Fruit fly (Drosophila melanogaster) whole organism, embryonic: ENCODE data around the gene CG17028.

Source experiments
- CG10462 ChIP-seq: fragments of 200-800 bp; sonication (Bioruptor generic); optimal IDR thresholded peaks from 2 replicates; lab custom pipeline; 2016; ENCODE audit warnings: missing biosample characterization, missing genetic modification characterization
- CG12219 ChIP-seq: fragments of 200-800 bp; sonication (Bioruptor generic); optimal IDR thresholded peaks from 3 replicates; lab custom pipeline; 2018; ENCODE audit warnings: missing biosample characterization, mild to moderate bottlenecking, missing genetic modification characterization
- CG15479 ChIP-seq: fragments of 200-800 bp; sonication (Bioruptor generic); optimal IDR thresholded peaks from 3 replicates; lab custom pipeline; 2019; ENCODE audit warnings: missing biosample characterization, mild to moderate bottlenecking, missing genetic modification characterization, moderate library complexity
- CG15696 ChIP-seq: fragments of 200-800 bp; sonication (Bioruptor generic); optimal IDR thresholded peaks from 2 replicates; lab custom pipeline; 2019; ENCODE audit warnings: missing biosample characterization, mild to moderate bottlenecking, missing genetic modification characterization, moderate library complexity
- CG16863 ChIP-seq: fragments of 200-800 bp; sonication (Bioruptor generic); optimal IDR thresholded peaks from 3 replicates; lab custom pipeline; 2016; ENCODE audit warnings: missing biosample characterization, missing genetic modification characterization
- CG17186 ChIP-seq: fragments of 200-800 bp; sonication (Bioruptor generic); optimal IDR thresholded peaks from 3 replicates; lab custom pipeline; 2017; ENCODE audit warnings: missing biosample characterization, missing genetic modification reagents, missing genetic modification characterization
- CG32772 ChIP-seq: fragments of 200-800 bp; sonication (Bioruptor generic); IDR thresholded peaks from 2 replicates; pipeline ENCODE4 v1.3.6; 2022; ENCODE audit warnings: missing biosample characterization, missing genetic modification characterization
- CG4282 ChIP-seq: fragments of 200-800 bp; sonication (Bioruptor generic); optimal IDR thresholded peaks from 2 replicates; lab custom pipeline; 2016; ENCODE audit warnings: missing biosample characterization, missing genetic modification characterization
- CG5953 ChIP-seq: fragments of 200-800 bp; sonication (Bioruptor generic); IDR thresholded peaks from 2 replicates; pipeline ENCODE4 v1.3.6; 2022; ENCODE audit warnings: missing biosample characterization, missing genetic modification characterization
- CG6175 ChIP-seq: fragments of 200-800 bp; sonication (Bioruptor generic); IDR thresholded peaks from 3 replicates; pipeline ENCODE4 v1.3.6; 2022; ENCODE audit warnings: missing biosample characterization, missing genetic modification characterization
- CG6689 ChIP-seq: fragments of 200-800 bp; sonication (Bioruptor generic); IDR thresholded peaks from 2 replicates; pipeline ENCODE4 v1.3.6; 2022; ENCODE audit warnings: missing biosample characterization, missing genetic modification characterization
- CG8281 ChIP-seq: fragments of 200-800 bp; sonication (Bioruptor generic); optimal IDR thresholded peaks from 2 replicates; lab custom pipeline; 2018; ENCODE audit warnings: missing biosample characterization, mild to moderate bottlenecking, missing genetic modification characterization, moderate library complexity
- CG9727 ChIP-seq: fragments of 200-800 bp; sonication (Bioruptor generic); optimal IDR thresholded peaks from 3 replicates; lab custom pipeline; 2017; ENCODE audit warnings: missing biosample characterization, mild to moderate bottlenecking, missing genetic modification characterization
- CG9797 ChIP-seq: fragments of 200-800 bp; sonication (Bioruptor generic); optimal IDR thresholded peaks from 3 replicates; lab custom pipeline; 2018; ENCODE audit warnings: missing biosample characterization, mild to moderate bottlenecking, missing genetic modification characterization
- CG9876 ChIP-seq: fragments of 200-800 bp; sonication (Bioruptor generic); optimal IDR thresholded peaks from 2 replicates; lab custom pipeline; 2016; ENCODE audit warnings: missing biosample characterization, missing genetic modification characterization
- CG9932 ChIP-seq: fragments of 200-800 bp; sonication (Bioruptor generic); IDR thresholded peaks from 2 replicates; pipeline ENCODE4 v1.3.6; 2022; ENCODE audit warnings: missing biosample characterization, missing genetic modification characterization
- CTCF ChIP-seq: fragments of 200-800 bp; sonication (Bioruptor generic); optimal IDR thresholded peaks from 2 replicates; lab custom pipeline; 2017; ENCODE audit warnings: missing biosample characterization, mild to moderate bottlenecking, missing genetic modification characterization, moderate library complexity
- Deaf1 ChIP-seq: fragments of 200-800 bp; optimal IDR thresholded peaks from 3 replicates; lab custom pipeline; 2019; ENCODE audit warnings: missing biosample characterization, mild to moderate bottlenecking, missing genetic modification characterization, moderate library complexity
- Dfd ChIP-seq, 2 experiments: fragments of >200 bp; optimal IDR thresholded peaks; 2 replicates each; lab custom pipeline; 2017; ENCODE audit warnings: missing biosample characterization in 2 of 2, missing genetic modification characterization in 2 of 2
- E2f1 ChIP-seq: fragments of 200-800 bp; sonication (Bioruptor generic); IDR thresholded peaks from 2 replicates; pipeline ENCODE4 v1.3.6; 2022; ENCODE audit warnings: missing biosample characterization, missing genetic modification characterization
- Ets97D ChIP-seq: fragments of 200-800 bp; sonication (Bioruptor generic); optimal IDR thresholded peaks from 3 replicates; lab custom pipeline; 2016; ENCODE audit warnings: missing biosample characterization, missing genetic modification characterization
- Fer2 ChIP-seq: fragments of 200-800 bp; sonication (Bioruptor generic); optimal IDR thresholded peaks from 2 replicates; lab custom pipeline; 2018; ENCODE audit warnings: missing biosample characterization, mild to moderate bottlenecking, missing genetic modification characterization, moderate library complexity
- HLHmδ ChIP-seq: fragments of 200-800 bp; sonication (Bioruptor generic); optimal IDR thresholded peaks from 2 replicates; lab custom pipeline; 2018; ENCODE audit warnings: missing biosample characterization, mild to moderate bottlenecking, missing genetic modification characterization, moderate library complexity
- Hr51 ChIP-seq, 2 experiments: fragments of 200-800 bp; sonication (Bioruptor generic); optimal IDR thresholded peaks; 2 replicates in 1 of 2; 3 replicates in 1 of 2; lab custom pipeline; 2016 to 2018; ENCODE audit warnings: missing biosample characterization in 2 of 2, missing genetic modification characterization in 2 of 2, mild to moderate bottlenecking in 1 of 2, moderate library complexity in 1 of 2
- MESR4 ChIP-seq: fragments of 200-800 bp; sonication (Bioruptor generic); optimal IDR thresholded peaks from 2 replicates; lab custom pipeline; 2018; ENCODE audit warnings: missing biosample characterization, mild to moderate bottlenecking, missing genetic modification characterization, moderate library complexity
- Meics ChIP-seq: fragments of 200-800 bp; sonication (Bioruptor generic); optimal IDR thresholded peaks from 2 replicates; lab custom pipeline; 2017; ENCODE audit warnings: missing biosample characterization, mild to moderate bottlenecking, missing genetic modification characterization
- NC2α ChIP-seq: fragments of 200-800 bp; sonication (Bioruptor generic); optimal IDR thresholded peaks from 2 replicates; lab custom pipeline; 2016; ENCODE audit warnings: missing biosample characterization, missing genetic modification characterization
- NfI ChIP-seq: fragments of 200-800 bp; sonication (Bioruptor generic); optimal IDR thresholded peaks from 3 replicates; lab custom pipeline; 2018; ENCODE audit warnings: missing biosample characterization, mild to moderate bottlenecking, missing genetic modification characterization, moderate library complexity
- Ravus ChIP-seq: fragments of 200-800 bp; sonication (Bioruptor generic); IDR thresholded peaks from 2 replicates; pipeline ENCODE4 v1.3.6; 2022; ENCODE audit warnings: missing biosample characterization, missing genetic modification characterization
- br ChIP-seq: fragments of >200 bp; optimal IDR thresholded peaks from 2 replicates; lab custom pipeline; 2017
- btn ChIP-seq: fragments of 200-800 bp; sonication (Bioruptor generic); optimal IDR thresholded peaks from 2 replicates; lab custom pipeline; 2016; ENCODE audit warnings: missing biosample characterization, missing genetic modification characterization
- cad ChIP-seq: fragments of >200 bp; optimal IDR thresholded peaks from 2 replicates; lab custom pipeline; 2017; ENCODE audit warnings: missing biosample characterization, missing genetic modification characterization
- chinmo ChIP-seq: fragments of 200-800 bp; sonication (Bioruptor generic); IDR thresholded peaks from 4 replicates; pipeline ENCODE4 v1.3.6; 2022; ENCODE audit warnings: missing biosample characterization, missing genetic modification characterization; ENCODE audit not compliant: partially characterized antibody
- dati ChIP-seq: fragments of 200-800 bp; sonication (Bioruptor generic); IDR thresholded peaks from 2 replicates; pipeline ENCODE4 v1.3.6; 2022; ENCODE audit warnings: missing biosample characterization, missing genetic modification characterization
- emc ChIP-seq: fragments of 200-800 bp; sonication (Bioruptor generic); optimal IDR thresholded peaks from 2 replicates; lab custom pipeline; 2016; ENCODE audit warnings: missing biosample characterization, missing genetic modification characterization
- eyg ChIP-seq: fragments of 200-800 bp; sonication (Bioruptor generic); optimal IDR thresholded peaks from 3 replicates; lab custom pipeline; 2016; ENCODE audit warnings: missing biosample characterization, missing genetic modification characterization
- fru ChIP-seq: fragments of >200 bp; optimal IDR thresholded peaks from 2 replicates; lab custom pipeline; 2017
- ftz-f1 ChIP-seq: fragments of 200-800 bp; sonication (Bioruptor generic); optimal IDR thresholded peaks from 2 replicates; lab custom pipeline; 2016; ENCODE audit warnings: missing biosample characterization, missing genetic modification characterization
- gt ChIP-seq: fragments of 200-800 bp; sonication (Bioruptor generic); IDR thresholded peaks from 2 replicates; pipeline ENCODE4 v1.3.6; 2022; ENCODE audit warnings: missing biosample characterization, missing genetic modification characterization
- hkb ChIP-seq, 2 experiments: fragments of 200-800 bp in 1 of 2; fragments of >200 bp in 1 of 2; sonication (Bioruptor generic) in 1 of 2; IDR thresholded peaks in 1 of 2; optimal IDR thresholded peaks in 1 of 2; 2 replicates each; pipeline versions ENCODE4 v1.3.6 to Lab custom; 2017 to 2022; ENCODE audit warnings: missing biosample characterization in 1 of 2, missing genetic modification characterization in 1 of 2
- jumu ChIP-seq: fragments of 200-800 bp; sonication (Bioruptor generic); optimal IDR thresholded peaks from 3 replicates; lab custom pipeline; 2016; ENCODE audit warnings: missing biosample characterization, missing genetic modification characterization
- luna ChIP-seq: fragments of 200-800 bp; sonication (Bioruptor generic); optimal IDR thresholded peaks from 2 replicates; lab custom pipeline; 2016; ENCODE audit warnings: missing biosample characterization, missing genetic modification characterization
- row ChIP-seq: fragments of 200-800 bp; sonication (Bioruptor generic); IDR thresholded peaks from 3 replicates; pipeline ENCODE4 v1.3.6; 2022; ENCODE audit warnings: missing biosample characterization, missing genetic modification characterization
- sens ChIP-seq: fragments of 200-800 bp; sonication (Bioruptor generic); peaks from one replicate; lab custom pipeline; 2016; ENCODE audit warnings: missing biosample characterization, missing genetic modification characterization
- sens-2 ChIP-seq: fragments of 200-800 bp; sonication (Bioruptor generic); IDR thresholded peaks from 2 replicates; pipeline ENCODE4 v1.3.6; 2022; ENCODE audit warnings: missing biosample characterization, missing genetic modification characterization
- shn ChIP-seq: fragments of 200-800 bp; sonication (Bioruptor generic); optimal IDR thresholded peaks from 3 replicates; lab custom pipeline; 2016; ENCODE audit warnings: missing biosample characterization, missing genetic modification characterization
- sim ChIP-seq: fragments of 200-800 bp; sonication (Bioruptor generic); IDR thresholded peaks from 2 replicates; pipeline ENCODE4 v1.3.6; 2022; ENCODE audit warnings: missing biosample characterization, missing genetic modification characterization
- sqz ChIP-seq: fragments of 200-800 bp; sonication (Bioruptor generic); optimal IDR thresholded peaks from 3 replicates; lab custom pipeline; 2018; ENCODE audit warnings: missing biosample characterization, mild to moderate bottlenecking, missing genetic modification characterization
- sug ChIP-seq: fragments of 200-800 bp; optimal IDR thresholded peaks from 2 replicates; lab custom pipeline; 2019; ENCODE audit warnings: missing biosample characterization, mild to moderate bottlenecking, missing genetic modification characterization, moderate library complexity
- unpg ChIP-seq: fragments of 200-800 bp; sonication (Bioruptor generic); optimal IDR thresholded peaks from 3 replicates; lab custom pipeline; 2018; ENCODE audit warnings: missing biosample characterization, mild to moderate bottlenecking, missing genetic modification characterization, moderate library complexity
- vnd ChIP-seq: fragments of 200-800 bp; sonication (Bioruptor generic); IDR thresholded peaks from 3 replicates; pipeline ENCODE4 v1.3.6; 2022; ENCODE audit warnings: missing biosample characterization, missing genetic modification characterization; ENCODE audit not compliant: partially characterized antibody
- wdn ChIP-seq: fragments of 200-800 bp; sonication (Bioruptor generic); IDR thresholded peaks from 2 replicates; pipeline ENCODE4 v1.3.6; 2022; ENCODE audit warnings: missing biosample characterization, missing genetic modification characterization

Gene CG17028

DNA sequence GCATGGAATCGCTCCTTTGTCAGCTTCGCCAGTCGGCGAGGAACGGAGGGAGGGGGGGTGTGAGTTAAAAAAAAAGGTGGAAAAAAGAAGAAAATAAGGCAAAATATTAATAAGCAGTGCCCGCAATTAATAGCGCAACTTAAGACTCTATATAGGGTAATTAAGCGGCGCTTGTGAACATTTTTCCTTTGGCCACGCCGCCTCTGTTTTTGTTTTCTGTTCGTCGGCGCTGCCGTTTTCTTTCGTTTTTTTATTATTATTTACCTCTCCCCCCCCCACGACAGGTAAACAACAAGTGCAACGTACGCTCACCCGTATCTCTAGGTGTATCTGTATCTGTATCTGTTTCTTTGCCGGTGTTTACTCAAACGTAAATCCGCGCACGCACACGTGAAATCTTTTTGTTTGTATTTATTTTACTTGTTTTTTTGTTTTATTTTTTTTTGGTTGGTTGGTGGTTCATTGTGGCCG lies 48.9 kb downstream of the CG17028 start (continued):
- TF ChIP-seq shn (GFP tag; lab: Kevin White, UChicago): no peak
- peak; percentile 69; the same call in 1 of the 4 replicates for TF ChIP-seq chinmo (GFP tag; lab: Robert Waterston, UW)
- TF ChIP-seq Dfd (GFP tag; optimal IDR thresholded peaks at IDR 0.05; lab: Kevin White, UChicago): no peak
- TF ChIP-seq Meics (GFP tag; lab: Kevin White, UChicago): peak; percentile 47
- no peak for TF ChIP-seq MESR4 (GFP tag; lab: Kevin White, UChicago)
- TF ChIP-seq Ets97D (GFP tag; lab: Kevin White, UChicago): peak; percentile 26
- no peak for TF ChIP-seq ftz-f1 (GFP tag; lab: Kevin White, UChicago)
- no peak for TF ChIP-seq hkb (optimal IDR thresholded peaks at IDR 0.05; lab: Kevin White, UChicago)
- no peak; the same call in none of the 2 replicates for TF ChIP-seq hkb (GFP tag; IDR thresholded peaks at IDR 0.05; lab: Robert Waterston, UW)
- TF ChIP-seq sqz: peak; percentile 96
- no peak for TF ChIP-seq dati (GFP tag; lab: Robert Waterston, UW)
- no peak for TF ChIP-seq CG9876 (GFP tag; lab: Kevin White, UChicago)
- TF ChIP-seq NC2α (GFP tag; lab: Kevin White, UChicago): peak; percentile 14
- 0 out of 2 replicates have a peak, but pooled peaks have one; percentile 34 for TF ChIP-seq CG6689 (GFP tag; lab: Robert Waterston, UW)
- TF ChIP-seq CG15696 (tag; lab: Kevin White, UChicago): peak; percentile 74
- TF ChIP-seq CG12219: no peak
- 0 out of 2 replicates have a peak, but pooled peaks have one; percentile 23 for TF ChIP-seq sim
- TF ChIP-seq luna (GFP tag; lab: Kevin White, UChicago): no peak
- TF ChIP-seq Deaf1: peak; percentile 8
- TF ChIP-seq CG6175 (GFP tag; lab: Robert Waterston, UW): no peak
- TF ChIP-seq sug (tag; lab: Kevin White, UChicago): no peak
- TF ChIP-seq sens-2: peak; percentile 47; the same call in 1 of the 2 replicates
- peak; percentile 14 for TF ChIP-seq CG8281
- TF ChIP-seq HLHmδ (GFP tag; lab: Kevin White, UChicago): peak; percentile 68
- TF ChIP-seq vnd: no peak
- no peak for TF ChIP-seq NfI
- no peak for TF ChIP-seq CTCF (GFP tag; lab: Kevin White, UChicago)
- 0 out of 2 replicates have a peak, but pooled peaks have one; percentile 7 for TF ChIP-seq wdn (GFP tag; lab: Robert Waterston, UW)
- no peak for TF ChIP-seq fru (lab: Kevin White, UChicago)
- peak; percentile 50 for TF ChIP-seq CG9932 (GFP tag; lab: Robert Waterston, UW)
- peak; percentile 39; the same call in 1 of the 2 replicates for TF ChIP-seq CG32772
- TF ChIP-seq unpg (GFP tag; lab: Kevin White, UChicago): peak; percentile 34
- no peak for TF ChIP-seq Ravus
- no peak for TF ChIP-seq eyg
- no peak for TF ChIP-seq cad (GFP tag; lab: Kevin White, UChicago)
- no peak for TF ChIP-seq Hr51 (GFP tag; optimal IDR thresholded peaks at IDR 0.05; lab: Kevin White, UChicago)
- TF ChIP-seq emc: no peak
- TF ChIP-seq CG4282 (GFP tag; lab: Kevin White, UChicago): no peak
- TF ChIP-seq btn (GFP tag; lab: Kevin White, UChicago): peak; percentile 20
- TF ChIP-seq row (GFP tag; lab: Robert Waterston, UW): peak; percentile 42; the same call in 2 of the 3 replicates
- peak; percentile 0 for TF ChIP-seq CG9797 (GFP tag; lab: Kevin White, UChicago)
- TF ChIP-seq CG9727 (GFP tag; lab: Kevin White, UChicago): peak; percentile 64
- TF ChIP-seq sens: peak; percentile 95
- no peak for TF ChIP-seq br (lab: Kevin White, UChicago)
- TF ChIP-seq CG16863 (GFP tag; lab: Kevin White, UChicago): peak; percentile 1
- TF ChIP-seq CG17186: no peak
- peak; percentile 36; the same call in 1 of the 2 replicates for TF ChIP-seq E2f1
- TF ChIP-seq gt (GFP tag; lab: Robert Waterston, UW): no peak
- no peak for TF ChIP-seq Fer2 (tag; lab: Kevin White, UChicago)
- TF ChIP-seq jumu (GFP tag; lab: Kevin White, UChicago): no peak
- peak; percentile 3 for TF ChIP-seq CG15479 (GFP tag; lab: Kevin White, UChicago)
- no peak for TF ChIP-seq CG5953 (GFP tag; lab: Robert Waterston, UW)
- no peak for TF ChIP-seq CG10462
